Worm (Caenorhabditis elegans) whole organism, L4 larva: ENCODE results near the gene C26F1.1.

ENCODE experiments used
- F26F4.8 ChIP-seq: fragments of 200-800 bp; sonication (Bioruptor generic); conservative IDR thresholded peaks from 2 replicates; pipeline ENCODE4 v1.3.6; 2022; ENCODE audit warnings: missing genetic modification characterization, missing compliant biosample characterization
- F37D6.2 ChIP-seq: sonication (generic microtip); optimal IDR thresholded peaks from 2 replicates; lab custom pipeline; 2016; ENCODE audit warnings: mild to moderate bottlenecking, missing genetic modification characterization, missing compliant biosample characterization
- T20F7.1 ChIP-seq: fragments of 200-800 bp; sonication (Bioruptor generic); optimal IDR thresholded peaks from 2 replicates; lab custom pipeline; 2018; ENCODE audit warnings: mild to moderate bottlenecking, missing genetic modification characterization, missing compliant biosample characterization
- T26A8.4 ChIP-seq: fragments of 200-800 bp; sonication (Bioruptor generic); IDR thresholded peaks from 2 replicates; pipeline ENCODE4 v1.3.6; 2022; ENCODE audit warnings: missing genetic modification characterization, missing compliant biosample characterization
- Y75B8A.6 ChIP-seq: fragments of 200-800 bp; sonication (Bioruptor generic); IDR thresholded peaks from 2 replicates; pipeline ENCODE4 v1.3.6; 2022; ENCODE audit warnings: missing genetic modification reagents, missing genetic modification characterization, missing compliant biosample characterization
- ZK337.2 ChIP-seq: fragments of 200-800 bp; sonication (Bioruptor generic); IDR thresholded peaks from 2 replicates; pipeline ENCODE4 v1.3.6; 2022; ENCODE audit warnings: missing genetic modification reagents, missing genetic modification characterization, missing compliant biosample characterization
- ama-1 ChIP-seq: fragments of 150-350 bp; optimal IDR thresholded peaks from 2 replicates; lab custom pipeline; 2014; ENCODE audit warnings: inconsistent platforms, mixed read lengths
- arid-1 ChIP-seq: fragments of 200-800 bp; sonication (Bioruptor generic); conservative IDR thresholded peaks from 2 replicates; pipeline ENCODE4 v1.3.6; 2022; ENCODE audit warnings: missing genetic modification reagents, missing genetic modification characterization, missing compliant biosample characterization
- attf-4 ChIP-seq: sonication (generic microtip); optimal IDR thresholded peaks from 3 replicates; lab custom pipeline; 2017; ENCODE audit warnings: missing biosample characterization, missing genetic modification characterization
- ceh-20 ChIP-seq: fragments of 200-800 bp; sonication (Bioruptor generic); IDR thresholded peaks from 2 replicates; pipeline ENCODE4 v1.3.6; 2022; ENCODE audit warnings: missing genetic modification reagents, missing genetic modification characterization, missing compliant biosample characterization
- ceh-32 ChIP-seq: sonication (generic microtip); optimal IDR thresholded peaks from 2 replicates; lab custom pipeline; 2016; ENCODE audit warnings: mild to moderate bottlenecking, missing genetic modification characterization, missing compliant biosample characterization; ENCODE audit not compliant: poor library complexity
- ceh-62 ChIP-seq: sonication (generic microtip); optimal IDR thresholded peaks from 2 replicates; lab custom pipeline; 2017; ENCODE audit warnings: missing biosample characterization, missing genetic modification characterization
- ceh-82 ChIP-seq: sonication (generic microtip); optimal IDR thresholded peaks from 2 replicates; lab custom pipeline; 2017; ENCODE audit warnings: missing biosample characterization, missing genetic modification characterization
- cey-2 ChIP-seq: sonication (generic microtip); optimal IDR thresholded peaks from 3 replicates; lab custom pipeline; 2017; ENCODE audit warnings: missing genetic modification characterization, mild to moderate bottlenecking, missing compliant biosample characterization, antibody characterized with exemption, borderline replicate concordance; ENCODE audit not compliant: insufficient read depth
- daf-16 ChIP-seq, 3 experiments: sonication (generic microtip); optimal IDR thresholded peaks; 2 replicates each; lab custom pipeline; 2016 to 2017; ENCODE audit warnings: missing genetic modification characterization in 3 of 3, missing genetic modification reagents in 3 of 3, mild to moderate bottlenecking in 2 of 3, missing compliant biosample characterization in 2 of 3, missing biosample characterization in 1 of 3, moderate library complexity in 1 of 3
- dmd-9 ChIP-seq: fragments of 200-800 bp; sonication (Bioruptor generic); IDR thresholded peaks from 2 replicates; pipeline ENCODE4 v1.3.6; 2022; ENCODE audit warnings: missing genetic modification reagents, missing genetic modification characterization, missing compliant biosample characterization
- dpl-1 ChIP-seq: fragments of 150-350 bp; optimal IDR thresholded peaks from 2 replicates; lab custom pipeline; 2014; ENCODE audit warnings: missing biosample characterization, missing genetic modification reagents, missing genetic modification characterization
- fkh-10 ChIP-seq: fragments of 150-350 bp; optimal IDR thresholded peaks from 2 replicates; lab custom pipeline; 2014; ENCODE audit warnings: missing biosample characterization, missing genetic modification reagents, missing genetic modification characterization
- fos-1 ChIP-seq: fragments of 150-350 bp; optimal IDR thresholded peaks from 2 replicates; lab custom pipeline; 2014; ENCODE audit warnings: missing biosample characterization, missing genetic modification characterization
- hlh-30 ChIP-seq: sonication (generic microtip); optimal IDR thresholded peaks from 2 replicates; lab custom pipeline; 2017; ENCODE audit warnings: antibody characterized with exemption, mild to moderate bottlenecking, missing genetic modification characterization, missing compliant biosample characterization; ENCODE audit not compliant: insufficient read depth
- lin-1 ChIP-seq: fragments of 200-800 bp; sonication (Bioruptor generic); IDR thresholded peaks from 2 replicates; pipeline ENCODE4 v1.3.6; 2022; ENCODE audit warnings: missing genetic modification reagents, missing genetic modification characterization, missing compliant biosample characterization
- lin-15B ChIP-seq: fragments of 150-350 bp; sonication (generic microtip); optimal IDR thresholded peaks from 3 replicates; lab custom pipeline; 2014; ENCODE audit warnings: missing biosample characterization, missing genetic modification characterization
- lin-29 ChIP-seq: fragments of 200-800 bp; sonication (Bioruptor generic); IDR thresholded peaks from 2 replicates; pipeline ENCODE4 v1.3.6; 2022; ENCODE audit warnings: missing genetic modification reagents, missing genetic modification characterization, missing compliant biosample characterization
- lin-38 ChIP-seq: fragments of 200-800 bp; sonication (Bioruptor generic); IDR thresholded peaks from 2 replicates; pipeline ENCODE4 v1.3.6; 2022; ENCODE audit warnings: missing genetic modification reagents, missing genetic modification characterization, missing compliant biosample characterization
- lir-3 ChIP-seq: sonication (generic microtip); optimal IDR thresholded peaks from 2 replicates; lab custom pipeline; 2016; ENCODE audit warnings: mild to moderate bottlenecking, missing genetic modification characterization, missing compliant biosample characterization
- madf-9 ChIP-seq: fragments of 200-800 bp; sonication (Bioruptor generic); conservative IDR thresholded peaks from 2 replicates; pipeline ENCODE4 v1.3.6; 2022; ENCODE audit warnings: missing genetic modification reagents, missing genetic modification characterization, missing compliant biosample characterization
- mdl-1 ChIP-seq, 2 experiments: fragments of 150-350 bp in 1 of 2; sonication (generic microtip) in 1 of 2; optimal IDR thresholded peaks; 2 replicates each; lab custom pipeline; 2014 to 2017; ENCODE audit warnings: missing biosample characterization in 2 of 2, missing genetic modification characterization in 2 of 2
- mdt-29 ChIP-seq: fragments of 200-800 bp; sonication (Bioruptor generic); IDR thresholded peaks from 2 replicates; pipeline ENCODE4 v1.3.6; 2022; ENCODE audit warnings: missing genetic modification reagents, missing genetic modification characterization, missing compliant biosample characterization
- mes-2 ChIP-seq: sonication (generic microtip); optimal IDR thresholded peaks from 2 replicates; lab custom pipeline; 2016; ENCODE audit warnings: missing genotype, mild to moderate bottlenecking, missing genetic modification characterization, missing compliant biosample characterization; ENCODE audit not compliant: poor library complexity, severe bottlenecking
- nhr-28 ChIP-seq: fragments of 150-350 bp; optimal IDR thresholded peaks from 2 replicates; lab custom pipeline; 2014; ENCODE audit warnings: missing biosample characterization, missing genetic modification characterization
- nhr-42 ChIP-seq: fragments of 200-800 bp; sonication (Bioruptor generic); IDR thresholded peaks from 2 replicates; pipeline ENCODE4 v1.3.6; 2022; ENCODE audit warnings: missing genetic modification characterization, missing compliant biosample characterization
- nhr-48 ChIP-seq: sonication (generic microtip); optimal IDR thresholded peaks from 2 replicates; lab custom pipeline; 2016; ENCODE audit warnings: mild to moderate bottlenecking, missing genetic modification characterization, missing compliant biosample characterization
- pha-4 ChIP-seq, 2 experiments: fragments of 150-350 bp in 1 of 2; fragments of 200-800 bp in 1 of 2; sonication (Bioruptor generic) in 1 of 2; IDR thresholded peaks in 1 of 2; optimal IDR thresholded peaks in 1 of 2; 2 replicates each; pipeline versions ENCODE4 v1.3.6 to Lab custom; 2014 to 2022; ENCODE audit warnings: missing genetic modification characterization in 2 of 2, missing genetic modification reagents in 2 of 2, missing biosample characterization in 1 of 2, missing compliant biosample characterization in 1 of 2
- pqm-1 ChIP-seq: sonication (generic microtip); optimal IDR thresholded peaks from 2 replicates; lab custom pipeline; 2017; ENCODE audit warnings: missing biosample characterization, missing genetic modification characterization
- rbr-2 ChIP-seq: sonication (generic microtip); optimal IDR thresholded peaks from 2 replicates; lab custom pipeline; 2016; ENCODE audit warnings: missing genotype, missing genetic modification characterization, missing compliant biosample characterization
- saeg-2 ChIP-seq: fragments of 200-800 bp; sonication (Bioruptor generic); IDR thresholded peaks from 2 replicates; pipeline ENCODE4 v1.3.6; 2022; ENCODE audit warnings: missing genetic modification reagents, missing genetic modification characterization, missing compliant biosample characterization
- skn-1 ChIP-seq: fragments of 150-350 bp; optimal IDR thresholded peaks from 2 replicates; lab custom pipeline; 2014; ENCODE audit warnings: missing biosample characterization, missing genetic modification characterization
- snpc-1.2 ChIP-seq: fragments of 200-800 bp; sonication (Bioruptor generic); IDR thresholded peaks from 2 replicates; pipeline ENCODE4 v1.3.6; 2022; ENCODE audit warnings: missing genetic modification reagents, missing genetic modification characterization, missing compliant biosample characterization
- spr-1 ChIP-seq: sonication (generic microtip); optimal IDR thresholded peaks from 2 replicates; lab custom pipeline; 2016; ENCODE audit warnings: mild to moderate bottlenecking, missing genetic modification characterization, missing compliant biosample characterization
- tra-1 ChIP-seq: fragments of 200-800 bp; sonication (Bioruptor generic); IDR thresholded peaks from 2 replicates; pipeline ENCODE4 v1.3.6; 2022; ENCODE audit warnings: missing genetic modification reagents, missing genetic modification characterization, missing compliant biosample characterization
- unc-130 ChIP-seq: sonication (generic microtip); optimal IDR thresholded peaks from 2 replicates; lab custom pipeline; 2016; ENCODE audit warnings: missing genetic modification reagents, missing genetic modification characterization, missing compliant biosample characterization
- zfp-3 ChIP-seq: fragments of 200-800 bp; sonication (Bioruptor generic); conservative IDR thresholded peaks from 2 replicates; pipeline ENCODE4 v1.3.6; 2022; ENCODE audit warnings: missing genetic modification reagents, missing genetic modification characterization, missing compliant biosample characterization
- zip-11 ChIP-seq: fragments of 200-800 bp; sonication (Bioruptor generic); IDR thresholded peaks from 2 replicates; pipeline ENCODE4 v1.3.6; 2022; ENCODE audit warnings: missing genetic modification characterization, missing compliant biosample characterization
- zip-2 ChIP-seq: fragments of 150-350 bp; optimal IDR thresholded peaks from 2 replicates; lab custom pipeline; 2014; ENCODE audit warnings: missing biosample characterization, missing genetic modification characterization

The C26F1.1 gene

DNA sequence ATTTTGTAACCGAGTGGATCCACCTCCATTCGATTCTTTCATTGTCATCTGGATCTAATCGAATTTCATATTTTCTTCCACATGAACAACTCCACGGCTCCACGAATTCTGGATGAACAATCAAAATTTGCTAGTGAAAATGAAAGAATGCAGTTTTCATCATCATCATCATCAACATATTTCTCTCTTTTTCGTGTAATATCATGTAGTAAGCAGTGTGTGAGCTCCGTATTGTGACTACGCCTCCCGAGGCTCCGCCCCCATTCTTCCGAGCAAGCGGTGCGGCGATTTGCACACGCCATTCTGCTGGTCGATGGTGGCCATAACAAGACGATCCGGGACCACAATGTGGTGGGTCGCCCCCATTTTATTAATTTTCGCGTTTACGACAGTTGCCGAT is 12.9 kb downstream of the C26F1.1 start, which contains the start of gene ZK742.7:
TSS of gene ZK742.7 (plus strand) at position 301 of the 400 bp plus-strand sequence.
- TF ChIP-seq unc-130 = no peak
- no peak for TF ChIP-seq skn-1 (tag; lab: Kevin White, UChicago)
- no peak for TF ChIP-seq lin-1 (GFP tag; lab: Robert Waterston, UW)
- TF ChIP-seq nhr-42 (GFP tag; lab: Robert Waterston, UW) = no peak
- no peak for TF ChIP-seq lir-3 (tag; lab: Kevin White, UChicago)
- no peak for TF ChIP-seq attf-4 (tag; lab: Kevin White, UChicago)
- no peak for TF ChIP-seq saeg-2 (GFP tag; lab: Robert Waterston, UW)
- TF ChIP-seq daf-16 (GFP tag; optimal IDR thresholded peaks at IDR 0.05; lab: Kevin White, UChicago) = no peak
- no peak for TF ChIP-seq daf-16 (tag; optimal IDR thresholded peaks at IDR 0.05; lab: Kevin White, UChicago)
- no peak for TF ChIP-seq fos-1
- no peak for TF ChIP-seq ceh-82
- no peak for TF ChIP-seq lin-29 (GFP tag; lab: Robert Waterston, UW)
- TF ChIP-seq mdl-1 (tag; optimal IDR thresholded peaks at IDR 0.05; lab: Kevin White, UChicago) = no peak
- TF ChIP-seq ama-1 (lab: Kevin White, UChicago) = no peak
- no peak for TF ChIP-seq arid-1 (GFP tag; lab: Robert Waterston, UW)
- no peak for TF ChIP-seq Y75B8A.6 (GFP tag; lab: Robert Waterston, UW)

ce11 chrV:7803563-7803962 is 18.3 kb downstream of the C26F1.1 start:
- TF ChIP-seq T20F7.1 (GFP tag; lab: Kevin White, UChicago) = no peak
- no peak for TF ChIP-seq madf-9 (GFP tag; lab: Robert Waterston, UW)
- TF ChIP-seq Y75B8A.6 (GFP tag; lab: Robert Waterston, UW) = no peak
- TF ChIP-seq F26F4.8 (GFP tag; lab: Robert Waterston, UW) = no peak
- no peak for TF ChIP-seq tra-1 (GFP tag; lab: Robert Waterston, UW)
- TF ChIP-seq nhr-28 = no peak
- TF ChIP-seq zip-2 (tag; lab: Kevin White, UChicago) = no peak
- no peak for TF ChIP-seq nhr-48 (tag; lab: Kevin White, UChicago)
- no peak for TF ChIP-seq ceh-20 (GFP tag; lab: Robert Waterston, UW)

DNA sequence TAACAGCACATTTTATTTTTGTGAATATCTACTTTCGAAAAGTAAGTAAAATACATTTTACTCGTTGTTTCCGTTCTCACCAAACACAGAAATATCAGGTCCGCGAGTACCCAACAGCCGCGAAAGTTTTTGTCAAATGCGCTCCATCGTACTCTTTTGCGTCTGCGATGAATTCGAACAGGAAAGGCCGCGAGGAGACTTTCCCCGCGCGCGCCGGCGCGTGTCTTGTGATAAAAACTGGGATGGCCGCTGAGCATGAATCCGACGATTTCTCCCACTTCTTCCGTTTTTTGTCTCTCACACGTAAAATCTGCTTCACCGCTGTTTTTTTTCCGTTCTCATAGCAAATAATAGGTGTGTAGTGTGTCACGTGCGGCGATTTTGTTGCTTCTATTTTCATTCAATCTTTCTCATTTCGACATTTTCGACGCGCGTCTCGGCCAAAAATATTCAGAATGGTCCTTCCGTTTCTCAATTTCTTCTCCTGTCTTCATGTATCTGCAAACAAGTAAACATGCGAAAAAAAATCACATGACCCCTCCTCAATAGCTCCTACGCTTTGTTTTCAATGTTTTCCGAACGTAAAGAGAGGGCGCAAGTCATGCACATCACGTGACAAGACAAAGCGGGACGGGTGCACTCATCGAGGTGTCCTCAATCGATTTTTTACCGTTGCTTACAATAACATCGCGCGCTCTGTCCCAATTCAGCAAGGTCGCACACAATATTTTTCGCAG is 19.0 kb downstream of the C26F1.1 start, which contains the start of gene uvs-1:
TSS of gene uvs-1 (minus strand) at position 145 of the 737 bp plus-strand sequence.
- peak; percentile 93 for TF ChIP-seq hlh-30 (tag; lab: Kevin White, UChicago)
- no peak for TF ChIP-seq lin-15B (tag; lab: Kevin White, UChicago)
- TF ChIP-seq pha-4 (GFP tag; IDR thresholded peaks at IDR 0.05; lab: Robert Waterston, UW) = no peak
- peak; percentile 76 for TF ChIP-seq pha-4 (tag; optimal IDR thresholded peaks at IDR 0.05; lab: Kevin White, UChicago)
- TF ChIP-seq cey-2 (tag; lab: Kevin White, UChicago) = no peak
- no peak for TF ChIP-seq zip-11 (GFP tag; lab: Robert Waterston, UW)
- peak; percentile 46 to 80 for TF ChIP-seq mdl-1 (tag; optimal IDR thresholded peaks at IDR 0.05; lab: Kevin White, UChicago)
- no peak for TF ChIP-seq ceh-20 (GFP tag; lab: Robert Waterston, UW)
- peak; percentile 8 for TF ChIP-seq fkh-10 (GFP tag; lab: Kevin White, UChicago)
- no peak for TF ChIP-seq rbr-2 (tag; lab: Kevin White, UChicago)
- TF ChIP-seq ZK337.2 = no peak
- no peak for TF ChIP-seq zfp-3 (GFP tag; lab: Robert Waterston, UW)
- no peak for TF ChIP-seq arid-1 (GFP tag; lab: Robert Waterston, UW)
- TF ChIP-seq attf-4 (tag; lab: Kevin White, UChicago) = no peak
- TF ChIP-seq dpl-1 = peak; percentile 50
- TF ChIP-seq snpc-1.2 = no peak
- no peak; the same call in none of the 2 replicates for TF ChIP-seq lin-38 (GFP tag; lab: Robert Waterston, UW)
- no peak for TF ChIP-seq saeg-2 (GFP tag; lab: Robert Waterston, UW)
- no peak for TF ChIP-seq pqm-1 (tag; lab: Kevin White, UChicago)
- no peak for TF ChIP-seq zip-2 (tag; lab: Kevin White, UChicago)
- TF ChIP-seq mes-2 = peak; percentile 14
- no peak for TF ChIP-seq nhr-42 (GFP tag; lab: Robert Waterston, UW)
- no peak for TF ChIP-seq dmd-9 (GFP tag; lab: Robert Waterston, UW)
- no peak for TF ChIP-seq mdt-29 (GFP tag; lab: Robert Waterston, UW)
- TF ChIP-seq spr-1 = no peak
- no peak for TF ChIP-seq ceh-82
- no peak for TF ChIP-seq ceh-62 (tag; lab: Kevin White, UChicago)
- TF ChIP-seq ceh-32 (tag; lab: Kevin White, UChicago) = no peak
- TF ChIP-seq F37D6.2 = no peak
- no peak for TF ChIP-seq T26A8.4 (GFP tag; lab: Robert Waterston, UW)
